Worm (Caenorhabditis elegans) whole organism, L2 larva: ENCODE data around the gene sbp-1.

Experiments used
- ceh-16 ChIP-seq: fragments of 150-350 bp; optimal IDR thresholded peaks from 2 replicates; lab custom pipeline; 2014; ENCODE audit warnings: missing biosample characterization, missing genetic modification characterization
- ceh-82 ChIP-seq: fragments of 150-350 bp; optimal IDR thresholded peaks from 2 replicates; lab custom pipeline; 2014; ENCODE audit warnings: missing biosample characterization, missing genetic modification characterization
- elt-1 ChIP-seq: fragments of 150-350 bp; optimal IDR thresholded peaks from 2 replicates; lab custom pipeline; 2014; ENCODE audit warnings: missing biosample characterization, missing genetic modification characterization
- nhr-25 ChIP-seq: fragments of 150-350 bp; sonication (generic microtip); optimal IDR thresholded peaks from 3 replicates; lab custom pipeline; 2014; ENCODE audit warnings: missing biosample characterization, missing genetic modification characterization
- snpc-4 ChIP-seq: fragments of 150-350 bp; optimal IDR thresholded peaks from 2 replicates; lab custom pipeline; 2014; ENCODE audit warnings: missing biosample characterization, missing genetic modification characterization
- ztf-11 ChIP-seq: sonication (generic microtip); optimal IDR thresholded peaks from 2 replicates; lab custom pipeline; 2017; ENCODE audit warnings: missing biosample characterization, missing genetic modification characterization

DNA sequence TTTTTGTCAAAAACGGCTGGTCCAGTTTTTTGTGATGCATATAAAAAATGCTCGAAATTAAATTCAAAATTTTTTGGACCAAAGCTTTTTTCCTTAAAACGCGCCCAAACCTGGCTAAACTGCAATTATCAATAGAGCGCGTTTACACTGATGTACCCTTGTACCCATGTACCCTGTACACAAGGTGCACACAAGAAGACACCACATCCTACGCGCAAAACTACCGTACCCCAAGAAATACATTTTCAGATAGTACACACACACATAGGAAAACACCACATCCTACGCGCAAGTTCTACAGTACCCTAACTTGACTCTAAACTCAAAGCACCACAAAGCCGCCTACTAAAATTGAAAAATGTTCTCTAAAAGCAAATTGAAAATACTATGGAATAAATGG is 29.0 kb upstream of the sbp-1 start:
- TF ChIP-seq elt-1, result no peak
- no peak for TF ChIP-seq snpc-4 (tag; lab: Kevin White, UChicago)
- TF ChIP-seq ztf-11 (tag; lab: Kevin White, UChicago), result no peak
- TF ChIP-seq nhr-25 (tag; lab: Kevin White, UChicago), result no peak
- no peak for TF ChIP-seq ceh-16
- no peak for TF ChIP-seq ceh-82
